Worm (Caenorhabditis elegans) whole organism, L4 larva: Measurements from ENCODE around the gene F12A10.8.

Source experiments
- F26F4.8 ChIP-seq: fragments of 200-800 bp; sonication (Bioruptor generic); conservative IDR thresholded peaks from 2 replicates; pipeline ENCODE4 v1.3.6; 2022; ENCODE audit warnings: missing genetic modification characterization, missing compliant biosample characterization
- ama-1 ChIP-seq: fragments of 150-350 bp; optimal IDR thresholded peaks from 2 replicates; lab custom pipeline; 2014; ENCODE audit warnings: inconsistent platforms, mixed read lengths
- daf-16 ChIP-seq, 3 experiments: sonication (generic microtip); optimal IDR thresholded peaks; 2 replicates each; lab custom pipeline; 2016 to 2017; ENCODE audit warnings: missing genetic modification characterization in 3 of 3, missing genetic modification reagents in 3 of 3, mild to moderate bottlenecking in 2 of 3, missing compliant biosample characterization in 2 of 3, missing biosample characterization in 1 of 3, moderate library complexity in 1 of 3
- egl-43 ChIP-seq: fragments of 200-800 bp; sonication (Bioruptor generic); IDR thresholded peaks from 2 replicates; pipeline ENCODE4 v1.3.6; 2022; ENCODE audit warnings: missing genetic modification reagents, missing genetic modification characterization, missing compliant biosample characterization
- fkh-10 ChIP-seq: fragments of 150-350 bp; optimal IDR thresholded peaks from 2 replicates; lab custom pipeline; 2014; ENCODE audit warnings: missing biosample characterization, missing genetic modification reagents, missing genetic modification characterization
- mxl-3 ChIP-seq: fragments of 200-800 bp; sonication (Bioruptor generic); optimal IDR thresholded peaks from 2 replicates; lab custom pipeline; 2018; ENCODE audit warnings: mild to moderate bottlenecking, missing genetic modification characterization, missing compliant biosample characterization
- nhr-28 ChIP-seq: fragments of 150-350 bp; optimal IDR thresholded peaks from 2 replicates; lab custom pipeline; 2014; ENCODE audit warnings: missing biosample characterization, missing genetic modification characterization
- saeg-2 ChIP-seq: fragments of 200-800 bp; sonication (Bioruptor generic); IDR thresholded peaks from 2 replicates; pipeline ENCODE4 v1.3.6; 2022; ENCODE audit warnings: missing genetic modification reagents, missing genetic modification characterization, missing compliant biosample characterization
- unc-130 ChIP-seq: sonication (generic microtip); optimal IDR thresholded peaks from 2 replicates; lab custom pipeline; 2016; ENCODE audit warnings: missing genetic modification reagents, missing genetic modification characterization, missing compliant biosample characterization
- unc-62 ChIP-seq, 3 experiments: fragments of 150-350 bp in 1 of 3; sonication (generic microtip); optimal IDR thresholded peaks in 2 of 3; peaks in 1 of 3; 1 replicate in 1 of 3; 2 replicates in 2 of 3; lab custom pipeline; 2014 to 2017; ENCODE audit warnings: missing biosample characterization in 3 of 3, missing genetic modification characterization in 3 of 3, missing genetic modification reagents in 3 of 3, missing genotype in 1 of 3

Gene F12A10.8

DNA sequence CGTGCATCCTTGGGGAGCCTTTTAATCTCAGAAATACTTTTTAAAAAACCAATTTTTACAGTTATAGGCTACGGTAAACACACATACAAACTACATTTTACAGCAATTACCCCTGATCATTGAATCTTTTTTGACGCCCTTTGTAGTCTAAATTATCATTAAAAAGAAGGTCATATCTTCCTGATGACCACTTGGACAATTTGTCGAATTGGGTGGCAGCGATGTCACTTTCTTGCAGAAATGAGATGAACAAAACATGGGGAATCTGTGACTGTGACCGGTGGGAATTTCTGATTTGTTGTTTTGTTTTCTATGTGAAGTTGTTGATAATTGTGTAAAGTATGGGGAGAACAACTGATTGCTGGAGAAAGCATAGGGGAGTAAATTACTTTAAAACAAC is 51.2 kb downstream of the F12A10.8 start:
- TF ChIP-seq nhr-28 (tag; lab: Kevin White, UChicago) (peak; percentile 79), egl-43 (no peak), unc-62 (GFP tag; optimal IDR thresholded peaks at IDR 0.05 in 1 of 2; lab: Kevin White, UChicago) (peak in 1 of 2 experiments; percentile 82), unc-62 (tag; optimal IDR thresholded peaks at IDR 0.05; lab: Kevin White, UChicago) (no peak)
- TF ChIP-seq, all 104 proteins: peak for 2

DNA sequence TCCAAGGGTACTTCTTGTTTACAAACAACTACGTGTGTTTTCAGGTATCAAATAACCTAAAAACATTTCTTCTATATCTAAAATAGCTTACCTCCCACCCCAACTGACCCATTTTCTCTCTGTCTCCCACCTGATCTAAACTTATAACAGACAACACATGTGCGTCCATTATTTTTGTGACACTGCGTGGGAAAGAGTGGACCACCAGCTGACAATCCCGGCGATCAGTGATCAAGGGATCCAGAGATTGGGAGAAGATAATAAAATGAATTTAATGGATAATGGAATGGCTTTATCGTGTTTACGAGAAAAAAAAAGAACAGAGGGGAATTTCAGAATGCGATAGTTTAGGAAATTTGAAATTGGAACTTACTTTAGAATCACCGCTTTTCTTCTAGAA is 51.6 kb downstream of the F12A10.8 start:
- TF ChIP-seq fkh-10 (GFP tag; lab: Kevin White, UChicago) = no peak
- TF ChIP-seq daf-16 (GFP tag; optimal IDR thresholded peaks at IDR 0.05; lab: Kevin White, UChicago) = peak in 1 of 2 experiments; percentile 87
- TF ChIP-seq daf-16 (tag; optimal IDR thresholded peaks at IDR 0.05; lab: Kevin White, UChicago) = no peak
- TF ChIP-seq saeg-2 (GFP tag; lab: Robert Waterston, UW) = no peak
- TF ChIP-seq F26F4.8 = no peak
- no peak for TF ChIP-seq ama-1
- TF ChIP-seq mxl-3 (GFP tag; lab: Kevin White, UChicago) = peak; percentile 52
- no peak for TF ChIP-seq unc-130
